Fruit fly (Drosophila melanogaster) whole organism, embryonic: Measurements from ENCODE around the gene CG31875.

Experiments
- CG10267 ChIP-seq: fragments of 200-800 bp; sonication (Bioruptor generic); optimal IDR thresholded peaks from 2 replicates; lab custom pipeline; 2018; ENCODE audit warnings: missing biosample characterization, mild to moderate bottlenecking, missing genetic modification characterization, moderate library complexity
- CG17361 ChIP-seq: fragments of 200-800 bp; sonication (Bioruptor generic); IDR thresholded peaks from 3 replicates; pipeline ENCODE4 v1.3.6; 2022; ENCODE audit warnings: missing biosample characterization, missing genetic modification characterization
- CG8388 ChIP-seq: fragments of 200-800 bp; sonication (Bioruptor generic); optimal IDR thresholded peaks from 2 replicates; lab custom pipeline; 2019; ENCODE audit warnings: missing biosample characterization, mild to moderate bottlenecking, missing genetic modification characterization, moderate library complexity
- Dek ChIP-seq: fragments of 200-800 bp; sonication (Bioruptor generic); optimal IDR thresholded peaks from 3 replicates; lab custom pipeline; 2019; ENCODE audit warnings: missing biosample characterization, mild to moderate bottlenecking, missing genetic modification characterization, moderate library complexity
- Dfd ChIP-seq, 2 experiments: fragments of >200 bp; optimal IDR thresholded peaks; 2 replicates each; lab custom pipeline; 2017; ENCODE audit warnings: missing biosample characterization in 2 of 2, missing genetic modification characterization in 2 of 2
- ems ChIP-seq: fragments of 200-800 bp; sonication (Bioruptor generic); optimal IDR thresholded peaks from 3 replicates; lab custom pipeline; 2016; ENCODE audit warnings: missing biosample characterization, missing genetic modification characterization
- nerfin-2 ChIP-seq: fragments of 200-800 bp; sonication (Bioruptor generic); IDR thresholded peaks from 2 replicates; pipeline ENCODE4 v1.3.6; 2022; ENCODE audit warnings: missing biosample characterization, missing genetic modification characterization; ENCODE audit not compliant: partially characterized antibody
- seq ChIP-seq: fragments of 200-800 bp; sonication (Bioruptor generic); IDR thresholded peaks from 2 replicates; pipeline ENCODE4 v1.3.6; 2022; ENCODE audit warnings: missing biosample characterization, missing genetic modification characterization
- slbo ChIP-seq: fragments of 200-800 bp; sonication (Bioruptor generic); IDR thresholded peaks from 2 replicates; pipeline ENCODE4 v1.3.6; 2022; ENCODE audit warnings: missing biosample characterization, missing genetic modification characterization
- tll ChIP-seq, 2 experiments: fragments of 200-800 bp in 1 of 2; fragments of >200 bp in 1 of 2; sonication (Bioruptor generic) in 1 of 2; optimal IDR thresholded peaks; 2 replicates each; lab custom pipeline; 2017 to 2019; ENCODE audit warnings: missing biosample characterization in 2 of 2, missing genetic modification characterization in 2 of 2, mild to moderate bottlenecking in 1 of 2, moderate library complexity in 1 of 2
- unpg ChIP-seq: fragments of 200-800 bp; sonication (Bioruptor generic); optimal IDR thresholded peaks from 3 replicates; lab custom pipeline; 2018; ENCODE audit warnings: missing biosample characterization, mild to moderate bottlenecking, missing genetic modification characterization, moderate library complexity

dm6 chr2L:9989846-9990506 is 12.6 kb downstream of the CG31875 start:
- TF ChIP-seq nerfin-2 (GFP tag; lab: Robert Waterston, UW) (no peak), ems (GFP tag; lab: Kevin White, UChicago) (no peak), Dfd (GFP tag; optimal IDR thresholded peaks at IDR 0.05; lab: Kevin White, UChicago) (no peak), unpg (GFP tag; lab: Kevin White, UChicago) (peak; percentile 21), CG10267 (peak; percentile 40), CG8388 (GFP tag; lab: Kevin White, UChicago) (no peak), CG17361 (GFP tag; lab: Robert Waterston, UW) (0 out of 3 replicates have a peak, but pooled peaks have one; percentile 25), Dek (no peak), tll (GFP tag; optimal IDR thresholded peaks at IDR 0.05; lab: Kevin White, UChicago) (no peak), slbo (GFP tag; lab: Robert Waterston, UW) (no peak), seq (no peak)
